Fruit fly (Drosophila melanogaster) whole organism, embryonic: ENCODE measurements around the gene CG17572.

Source experiments
- Asciz ChIP-seq: fragments of 200-800 bp; sonication (Bioruptor generic); optimal IDR thresholded peaks from 2 replicates; lab custom pipeline; 2017; ENCODE audit warnings: missing biosample characterization, mild to moderate bottlenecking, missing genetic modification characterization, missing genetic modification reagents
- CG12071 ChIP-seq: fragments of 200-800 bp; sonication (Bioruptor generic); optimal IDR thresholded peaks from 3 replicates; lab custom pipeline; 2018; ENCODE audit warnings: missing biosample characterization, mild to moderate bottlenecking, missing genetic modification characterization
- CG14965 ChIP-seq: fragments of 200-800 bp; sonication (Bioruptor generic); optimal IDR thresholded peaks from 2 replicates; lab custom pipeline; 2016; ENCODE audit warnings: missing biosample characterization, missing genetic modification characterization, borderline replicate concordance
- CG5953 ChIP-seq: fragments of 200-800 bp; sonication (Bioruptor generic); IDR thresholded peaks from 2 replicates; pipeline ENCODE4 v1.3.6; 2022; ENCODE audit warnings: missing biosample characterization, missing genetic modification characterization
- CG7357 ChIP-seq: fragments of 200-800 bp; sonication (Bioruptor generic); IDR thresholded peaks from 3 replicates; pipeline ENCODE4 v1.3.6; 2022; ENCODE audit warnings: missing biosample characterization, missing genetic modification characterization
- Usf ChIP-seq: fragments of 200-800 bp; sonication (Bioruptor generic); optimal IDR thresholded peaks from 2 replicates; lab custom pipeline; 2017; ENCODE audit warnings: missing genotype, missing biosample characterization, missing genetic modification characterization

Gene CG17572

DNA sequence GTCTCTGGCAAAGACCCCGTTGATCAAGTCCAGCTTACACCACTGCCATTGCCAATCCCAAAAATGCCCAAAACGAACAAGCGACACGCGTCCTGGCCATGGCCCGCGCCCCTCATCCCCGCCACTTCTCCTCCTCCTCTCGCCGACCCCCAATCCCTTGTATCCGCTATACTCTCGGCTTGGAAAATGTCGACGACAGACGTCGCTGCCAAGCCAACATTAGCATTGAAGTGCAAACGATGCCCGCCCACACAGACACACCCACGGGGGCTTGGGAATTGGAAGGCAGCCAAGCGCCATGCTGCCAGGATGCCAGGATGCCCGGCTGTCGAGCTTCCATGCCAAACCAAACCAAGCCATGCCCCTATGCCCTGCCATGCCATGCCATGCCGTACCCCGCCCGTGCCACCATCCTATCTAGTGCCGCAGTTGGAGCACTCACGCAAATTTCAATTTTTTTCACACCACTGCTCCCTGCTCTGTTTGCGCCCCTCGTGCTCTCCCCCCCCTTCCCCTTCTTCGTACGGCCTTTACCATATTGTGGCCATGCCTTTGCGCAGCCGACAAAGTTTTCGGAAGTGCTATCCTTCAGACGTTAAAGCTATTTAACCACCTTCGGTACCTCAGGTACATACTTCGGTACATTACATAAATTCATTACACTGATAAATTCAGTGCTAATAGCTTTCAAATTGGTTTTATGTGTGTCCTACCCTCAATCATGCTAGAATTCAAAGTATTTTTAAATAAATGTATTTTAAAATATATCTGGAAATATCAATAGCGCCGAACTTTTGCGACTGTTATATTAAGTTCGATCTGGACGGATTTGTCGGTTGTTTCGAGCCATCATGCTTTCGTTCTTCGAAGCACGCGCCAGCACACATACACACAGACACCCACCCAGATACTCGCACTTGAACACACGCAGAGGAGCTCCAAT is 52.4 kb downstream of the CG17572 start (continued):
- no peak for TF ChIP-seq CG14965 (GFP tag; lab: Kevin White, UChicago)
- TF ChIP-seq CG7357 (GFP tag; lab: Robert Waterston, UW) = peak; percentile 39; the same call in 1 of the 3 replicates
- peak; percentile 72 for TF ChIP-seq Asciz
- no peak for TF ChIP-seq CG5953 (GFP tag; lab: Robert Waterston, UW)
- peak; percentile 32 for TF ChIP-seq Usf (GFP tag; lab: Kevin White, UChicago)
- TF ChIP-seq CG12071 (GFP tag; lab: Kevin White, UChicago) = peak; percentile 56
